Worm (Caenorhabditis elegans): ENCODE measurements around the gene str-66.

Gene str-66

ce11 chrV:3104134-3104533 lies at the start of gene str-66:
Gene str-66 (minus strand): TSS chrV:3104234.
- TF ChIP-seq unc-62 (GFP tag; optimal IDR thresholded peaks at IDR 0.05), result no peak

ce11 chrV:3151862-3152261 lies 47.8 kb upstream of the str-66 start, which contains the start of gene srab-6:
Gene srab-6 (minus strand): TSS chrV:3151962.
- no peak for TF ChIP-seq unc-62 (GFP tag; optimal IDR thresholded peaks at IDR 0.05)

ce11 chrV:3149910-3150428 lies 45.9 kb upstream of the str-66 start:
- no peak for TF ChIP-seq unc-62 (GFP tag; optimal IDR thresholded peaks at IDR 0.05)

- no peak for TF ChIP-seq unc-62 (GFP tag; optimal IDR thresholded peaks at IDR 0.05)
Observed at ce11 chrV:3146932-3147331, 42.9 kb upstream of the str-66 start, which contains the start of gene srab-11. Gene srab-11 (minus strand): TSS chrV:3147032.

ce11 chrV:3145241-3145640 lies 41.2 kb upstream of the str-66 start:
- no peak for TF ChIP-seq unc-62 (GFP tag; optimal IDR thresholded peaks at IDR 0.05)

- TF ChIP-seq unc-62 (GFP tag; optimal IDR thresholded peaks at IDR 0.05), result no peak
Observed at ce11 chrV:3144494-3144893, 40.5 kb upstream of the str-66 start, which contains the start of gene srab-10. Gene srab-10 (minus strand): TSS chrV:3144594.

ce11 chrV:3141190-3141589 lies 37.2 kb upstream of the str-66 start, which contains the start of gene srab-9:
Gene srab-9 (minus strand): TSS chrV:3141290.
- no peak for TF ChIP-seq unc-62 (GFP tag; optimal IDR thresholded peaks at IDR 0.05)

- no peak for TF ChIP-seq unc-62 (GFP tag; optimal IDR thresholded peaks at IDR 0.05)
Observed at ce11 chrV:3138488-3138887, 34.5 kb upstream of the str-66 start, which contains the start of the genes irld-3 and F02C9.1. Gene irld-3 (minus strand): TSS chrV:3138588. Gene F02C9.1 (plus strand): TSS chrV:3138703.

ce11 chrV:3133293-3133755 lies 29.3 kb upstream of the str-66 start, which contains the start of gene F02C9.2:
Gene F02C9.2 (plus strand): TSS chrV:3133705.
- TF ChIP-seq unc-62 (GFP tag; optimal IDR thresholded peaks at IDR 0.05), result no peak

- TF ChIP-seq unc-62 (GFP tag; optimal IDR thresholded peaks at IDR 0.05), result no peak
Observed at ce11 chrV:3132116-3132515, 28.1 kb upstream of the str-66 start.

ce11 chrV:3128803-3129202 lies 24.8 kb upstream of the str-66 start, which contains the start of gene tat-6:
Gene tat-6 (plus strand): TSS chrV:3129103.
- TF ChIP-seq unc-62 (GFP tag; optimal IDR thresholded peaks at IDR 0.05), result no peak

- no peak for TF ChIP-seq unc-62 (GFP tag; optimal IDR thresholded peaks at IDR 0.05)
Observed at ce11 chrV:3127670-3128069, 23.6 kb upstream of the str-66 start, which contains the start of gene Y73C8C.10. Gene Y73C8C.10 (minus strand): TSS chrV:3127770.

- TF ChIP-seq unc-62 (GFP tag; optimal IDR thresholded peaks at IDR 0.05), result no peak
Observed at ce11 chrV:3124912-3125311, 20.9 kb upstream of the str-66 start, which contains the start of gene Y73C8C.12. Gene Y73C8C.12 (plus strand): TSS chrV:3125212.

ce11 chrV:3122403-3122802 lies 18.4 kb upstream of the str-66 start:
- no peak for TF ChIP-seq unc-62 (GFP tag; optimal IDR thresholded peaks at IDR 0.05)

ce11 chrV:3121743-3122142 lies 17.7 kb upstream of the str-66 start, which contains the start of gene srt-56:
Gene srt-56 (minus strand): TSS chrV:3121843.
- TF ChIP-seq unc-62 (GFP tag; optimal IDR thresholded peaks at IDR 0.05), result no peak

ce11 chrV:3119185-3119584 lies 15.2 kb upstream of the str-66 start:
- TF ChIP-seq unc-62 (GFP tag; optimal IDR thresholded peaks at IDR 0.05), result no peak

ce11 chrV:3118167-3118566 lies 14.1 kb upstream of the str-66 start, which contains the start of gene clec-210:
Gene clec-210 (plus strand): TSS chrV:3118377.
- TF ChIP-seq unc-62 (GFP tag; optimal IDR thresholded peaks at IDR 0.05), result no peak

Measured in whole organism, dauer.